Worm (Caenorhabditis elegans) whole organism, young adult: ENCODE results near the gene B0198.2.

Source experiments
- B0019.2 ChIP-seq: fragments of 200-800 bp; sonication (Bioruptor generic); conservative IDR thresholded peaks from 2 replicates; pipeline ENCODE4 v1.3.6; 2022; ENCODE audit warnings: missing genetic modification reagents, missing genetic modification characterization, missing compliant biosample characterization
- F23B12.7 ChIP-seq: sonication (generic microtip); optimal IDR thresholded peaks from 2 replicates; lab custom pipeline; 2017; ENCODE audit warnings: missing genetic modification characterization, mild to moderate bottlenecking, missing compliant biosample characterization, antibody characterized with exemption, moderate library complexity; ENCODE audit not compliant: insufficient read depth
- F39B2.1 ChIP-seq: fragments of 200-800 bp; sonication (Bioruptor generic); IDR thresholded peaks from 2 replicates; pipeline ENCODE4 v1.3.6; 2022; ENCODE audit warnings: missing genetic modification reagents, missing genetic modification characterization, missing compliant biosample characterization
- F57A8.1 ChIP-seq: fragments of 200-800 bp; sonication (Bioruptor generic); optimal IDR thresholded peaks from 2 replicates; lab custom pipeline; 2018; ENCODE audit warnings: mild to moderate bottlenecking, missing genetic modification characterization, moderate library complexity, missing compliant biosample characterization
- F57C9.4 ChIP-seq: sonication (generic microtip); optimal IDR thresholded peaks from 2 replicates; lab custom pipeline; 2017; ENCODE audit warnings: mild to moderate bottlenecking, missing genetic modification characterization, missing compliant biosample characterization
- Y53G8AR.9 ChIP-seq: fragments of 200-800 bp; sonication (Bioruptor generic); conservative IDR thresholded peaks from 2 replicates; pipeline ENCODE4 v1.3.6; 2022; ENCODE audit warnings: missing genetic modification reagents, missing genetic modification characterization, missing compliant biosample characterization
- ZK185.1 ChIP-seq: sonication (generic microtip); optimal IDR thresholded peaks from 2 replicates; lab custom pipeline; 2016; ENCODE audit warnings: mild to moderate bottlenecking, missing genetic modification characterization, missing compliant biosample characterization; ENCODE audit not compliant: poor library complexity, severe bottlenecking
- athp-1 ChIP-seq: sonication (generic microtip); optimal IDR thresholded peaks from 2 replicates; lab custom pipeline; 2017; ENCODE audit warnings: mild to moderate bottlenecking, missing genetic modification characterization, missing compliant biosample characterization
- attf-5 ChIP-seq: fragments of 200-800 bp; sonication (Bioruptor generic); optimal IDR thresholded peaks from 2 replicates; lab custom pipeline; 2018; ENCODE audit warnings: mild to moderate bottlenecking, missing genetic modification characterization, missing compliant biosample characterization
- bed-1 ChIP-seq: fragments of 200-800 bp; sonication (Bioruptor generic); IDR thresholded peaks from 2 replicates; pipeline ENCODE4 v1.3.6; 2022; ENCODE audit warnings: missing genetic modification reagents, missing genetic modification characterization, missing compliant biosample characterization
- ccch-3 ChIP-seq: fragments of 200-800 bp; sonication (Bioruptor generic); optimal IDR thresholded peaks from 2 replicates; lab custom pipeline; 2018; ENCODE audit warnings: mild to moderate bottlenecking, missing genetic modification characterization, missing compliant biosample characterization
- ceh-40 ChIP-seq: fragments of 200-800 bp; sonication (Bioruptor generic); IDR thresholded peaks from 2 replicates; pipeline ENCODE4 v1.3.6; 2022; ENCODE audit warnings: missing genetic modification characterization, missing compliant biosample characterization
- ceh-79 ChIP-seq: sonication (generic microtip); optimal IDR thresholded peaks from 2 replicates; lab custom pipeline; 2017; ENCODE audit warnings: mild to moderate bottlenecking, missing genetic modification characterization, missing compliant biosample characterization
- hlh-12 ChIP-seq: sonication (generic microtip); optimal IDR thresholded peaks from 2 replicates; lab custom pipeline; 2016; ENCODE audit warnings: missing genetic modification characterization, missing compliant biosample characterization
- hrde-1 ChIP-seq: sonication (generic microtip); optimal IDR thresholded peaks from 2 replicates; lab custom pipeline; 2016; ENCODE audit warnings: missing genetic modification characterization, mild to moderate bottlenecking, missing compliant biosample characterization, moderate library complexity, missing genotype, missing genetic modification reagents, borderline replicate concordance
- hsf-1 ChIP-seq: fragments of 200-800 bp; sonication (Bioruptor generic); IDR thresholded peaks from 2 replicates; pipeline ENCODE4 v1.3.6; 2022; ENCODE audit warnings: missing genetic modification reagents, missing genetic modification characterization, missing compliant biosample characterization
- lag-1 ChIP-seq: fragments of 200-800 bp; sonication (Bioruptor generic); IDR thresholded peaks from 2 replicates; pipeline ENCODE4 v1.3.6; 2022; ENCODE audit warnings: missing genetic modification reagents, missing genetic modification characterization, missing compliant biosample characterization
- let-526 ChIP-seq: fragments of 200-800 bp; sonication (Bioruptor generic); IDR thresholded peaks from 2 replicates; pipeline ENCODE4 v1.3.6; 2022; ENCODE audit warnings: missing genetic modification reagents, missing genetic modification characterization, missing compliant biosample characterization
- lin-35 ChIP-seq, 3 experiments: fragments of 150-350 bp in 2 of 3; sonication (generic microtip) in 1 of 3; optimal IDR thresholded peaks; 2 replicates each; lab custom pipeline; 2014 to 2018; ENCODE audit warnings: missing biosample characterization in 3 of 3, missing genetic modification characterization in 3 of 3, missing genetic modification reagents in 3 of 3
- lin-40 ChIP-seq: sonication (generic microtip); optimal IDR thresholded peaks from 2 replicates; lab custom pipeline; 2016; ENCODE audit warnings: missing genetic modification characterization, mild to moderate bottlenecking, missing compliant biosample characterization, missing genotype, missing genetic modification reagents
- lsl-1 ChIP-seq: fragments of 200-800 bp; sonication (Bioruptor generic); optimal IDR thresholded peaks from 2 replicates; lab custom pipeline; 2018; ENCODE audit warnings: mild to moderate bottlenecking, missing genetic modification characterization, moderate library complexity, missing compliant biosample characterization
- mcd-1 ChIP-seq: fragments of 200-800 bp; sonication (Bioruptor generic); IDR thresholded peaks from 2 replicates; pipeline ENCODE4 v1.3.6; 2022; ENCODE audit warnings: missing genetic modification reagents, missing genetic modification characterization, missing compliant biosample characterization
- mes-4 ChIP-seq: sonication (generic microtip); optimal IDR thresholded peaks from 2 replicates; lab custom pipeline; 2016; ENCODE audit warnings: missing genotype, missing genetic modification characterization, missing compliant biosample characterization
- nhr-120 ChIP-seq: fragments of 200-800 bp; sonication (Bioruptor generic); IDR thresholded peaks from 2 replicates; pipeline ENCODE4 v1.3.6; 2022; ENCODE audit warnings: missing genetic modification characterization, missing compliant biosample characterization
- nhr-80 ChIP-seq: sonication (generic microtip); optimal IDR thresholded peaks from 2 replicates; lab custom pipeline; 2016; ENCODE audit warnings: missing genetic modification characterization, missing compliant biosample characterization
- nhr-90 ChIP-seq: sonication (generic microtip); optimal IDR thresholded peaks from 2 replicates; lab custom pipeline; 2016; ENCODE audit warnings: missing genotype, mild to moderate bottlenecking, missing genetic modification characterization, missing compliant biosample characterization
- rcor-1 ChIP-seq: fragments of 200-800 bp; sonication (Bioruptor generic); IDR thresholded peaks from 2 replicates; pipeline ENCODE4 v1.3.6; 2022; ENCODE audit warnings: missing genetic modification reagents, missing genetic modification characterization, missing compliant biosample characterization
- rec-8 ChIP-seq, 2 experiments: sonication (generic microtip); optimal IDR thresholded peaks; 2 replicates each; lab custom pipeline; 2016; ENCODE audit warnings: mild to moderate bottlenecking in 2 of 2, missing genetic modification characterization in 2 of 2, missing genetic modification reagents in 2 of 2, missing genotype in 2 of 2, missing biosample characterization in 1 of 2, missing compliant biosample characterization in 1 of 2, moderate library complexity in 1 of 2
- repo-1 ChIP-seq: sonication (generic microtip); optimal IDR thresholded peaks from 2 replicates; lab custom pipeline; 2017; ENCODE audit warnings: mild to moderate bottlenecking, missing genetic modification characterization, missing compliant biosample characterization
- rpc-1 ChIP-seq, 2 experiments: fragments of 150-350 bp in 1 of 2; sonication (generic microtip) in 1 of 2; optimal IDR thresholded peaks; 2 replicates each; lab custom pipeline; 2014 to 2018; ENCODE audit warnings: missing biosample characterization in 1 of 2, missing genetic modification characterization in 1 of 2, missing genetic modification reagents in 1 of 2, missing genotype in 1 of 2
- sdz-38 ChIP-seq: sonication (generic microtip); optimal IDR thresholded peaks from 2 replicates; lab custom pipeline; 2016; ENCODE audit warnings: missing genotype, missing genetic modification characterization, missing compliant biosample characterization
- sptf-2 ChIP-seq: fragments of 200-800 bp; sonication (Bioruptor generic); optimal IDR thresholded peaks from 2 replicates; lab custom pipeline; 2018; ENCODE audit warnings: mild to moderate bottlenecking, missing genetic modification characterization, missing compliant biosample characterization
- tlf-1 ChIP-seq: fragments of 200-800 bp; sonication (Bioruptor generic); optimal IDR thresholded peaks from 2 replicates; lab custom pipeline; 2018; ENCODE audit warnings: mild to moderate bottlenecking, missing genetic modification characterization, missing compliant biosample characterization
- unc-130 ChIP-seq: sonication (generic microtip); optimal IDR thresholded peaks from 2 replicates; lab custom pipeline; 2016; ENCODE audit warnings: missing genetic modification reagents, missing genetic modification characterization, missing compliant biosample characterization
- zim-3 ChIP-seq: sonication (generic microtip); optimal IDR thresholded peaks from 2 replicates; lab custom pipeline; 2017; ENCODE audit warnings: mild to moderate bottlenecking, missing genetic modification characterization, moderate library complexity, missing compliant biosample characterization
- ztf-25 ChIP-seq: fragments of 200-800 bp; sonication (Bioruptor generic); IDR thresholded peaks from 2 replicates; pipeline ENCODE4 v1.3.6; 2022; ENCODE audit warnings: missing genetic modification reagents, missing genetic modification characterization, missing compliant biosample characterization
- ztf-6 ChIP-seq: fragments of 200-800 bp; sonication (Bioruptor generic); IDR thresholded peaks from 2 replicates; pipeline ENCODE4 v1.3.6; 2022; ENCODE audit warnings: missing genetic modification reagents, missing genetic modification characterization, missing compliant biosample characterization

Gene B0198.2

DNA sequence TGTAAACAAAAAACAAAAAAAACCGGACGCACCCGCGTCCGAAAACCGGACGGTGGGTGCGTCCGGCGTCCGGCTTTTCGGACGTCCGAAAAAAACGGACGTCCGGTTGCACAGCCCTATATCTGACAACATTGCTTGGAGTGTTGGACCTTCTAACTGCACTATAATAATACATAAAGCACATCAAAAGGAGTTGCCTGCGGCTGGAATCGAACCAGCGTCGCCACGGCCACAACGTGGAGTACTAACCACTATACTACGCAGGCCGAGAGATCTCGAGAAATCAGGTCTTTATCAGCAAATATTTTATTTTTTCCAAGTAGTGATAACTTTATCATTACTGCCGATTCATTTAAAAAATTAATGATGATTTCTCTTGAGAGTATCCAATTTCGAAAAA lies 32.2 kb upstream of the B0198.2 start (continued):
- TF ChIP-seq ztf-6 (GFP tag; lab: Robert Waterston, UW) (no peak), lag-1 (GFP tag; lab: Robert Waterston, UW) (no peak), athp-1 (tag; lab: Kevin White, UChicago) (no peak), attf-5 (GFP tag; lab: Kevin White, UChicago) (no peak), F23B12.7 (tag; lab: Kevin White, UChicago) (no peak), nhr-80 (tag; lab: Kevin White, UChicago) (no peak), rec-8 (tag; optimal IDR thresholded peaks at IDR 0.05; lab: Kevin White, UChicago) (peak in 1 of 2 experiments; percentile 33), lin-35 (GFP tag; optimal IDR thresholded peaks at IDR 0.05; lab: Kevin White, UChicago) (peak in 1 of 3 experiments; percentile 24), nhr-120 (GFP tag; lab: Robert Waterston, UW) (no peak), F57A8.1 (no peak), bed-1 (no peak), zim-3 (tag; lab: Kevin White, UChicago) (peak; percentile 63), hsf-1 (GFP tag; lab: Robert Waterston, UW) (no peak), ccch-3 (GFP tag; lab: Kevin White, UChicago) (no peak), F57C9.4 (tag; lab: Kevin White, UChicago) (no peak), tlf-1 (no peak), lin-40 (tag; lab: Kevin White, UChicago) (peak; percentile 10), ZK185.1 (tag; lab: Kevin White, UChicago) (peak; percentile 61), hrde-1 (tag; lab: Kevin White, UChicago) (no peak), sdz-38 (tag; lab: Kevin White, UChicago) (no peak), rcor-1 (GFP tag; lab: Robert Waterston, UW) (peak; percentile 54), unc-130 (GFP tag; lab: Kevin White, UChicago) (no peak), ceh-40 (GFP tag; lab: Robert Waterston, UW) (0 out of 2 replicates have a peak, but pooled peaks have one; percentile 41), hlh-12 (tag; lab: Kevin White, UChicago) (peak; percentile 35), mes-4 (tag; lab: Kevin White, UChicago) (no peak)

DNA sequence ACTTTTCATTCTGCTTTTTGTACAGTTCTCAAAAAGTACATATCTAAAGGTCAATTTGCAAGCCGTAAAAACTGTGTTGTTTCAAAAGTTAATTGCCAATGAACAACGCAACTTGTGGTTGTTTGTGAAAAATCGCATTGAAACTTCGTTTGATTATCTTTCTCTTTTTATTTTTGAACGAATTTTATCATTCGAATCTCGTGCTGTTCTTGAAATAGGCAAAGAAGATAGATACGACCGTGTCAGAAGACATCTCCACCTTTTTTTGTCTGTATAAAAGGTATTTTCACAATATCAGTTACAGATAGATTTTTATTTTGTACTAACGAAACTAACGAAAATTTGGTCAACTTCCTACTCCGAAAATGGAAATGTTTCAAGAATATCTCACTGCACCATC lies 31.1 kb upstream of the B0198.2 start, which contains the start of gene C49F5.7:
C49F5.7 (plus strand) TSS at position 301 of the 400 bp plus-strand sequence.
- TF ChIP-seq nhr-90 (tag; lab: Kevin White, UChicago) = no peak
- no peak for TF ChIP-seq ztf-25 (GFP tag; lab: Robert Waterston, UW)
- TF ChIP-seq rpc-1 (optimal IDR thresholded peaks at IDR 0.05; lab: Kevin White, UChicago) = no peak
- no peak for TF ChIP-seq rpc-1 (tag; optimal IDR thresholded peaks at IDR 0.05; lab: Kevin White, UChicago)
- no peak for TF ChIP-seq lsl-1 (GFP tag; lab: Kevin White, UChicago)
- no peak for TF ChIP-seq F39B2.1 (GFP tag; lab: Robert Waterston, UW)
- TF ChIP-seq nhr-120 (GFP tag; lab: Robert Waterston, UW) = no peak
- TF ChIP-seq mcd-1 (GFP tag; lab: Robert Waterston, UW) = no peak
- no peak for TF ChIP-seq let-526 (GFP tag; lab: Robert Waterston, UW)
- TF ChIP-seq B0019.2 (GFP tag; lab: Robert Waterston, UW) = no peak
- TF ChIP-seq repo-1 (tag; lab: Kevin White, UChicago) = no peak
- TF ChIP-seq sptf-2 (GFP tag; lab: Kevin White, UChicago) = no peak

DNA sequence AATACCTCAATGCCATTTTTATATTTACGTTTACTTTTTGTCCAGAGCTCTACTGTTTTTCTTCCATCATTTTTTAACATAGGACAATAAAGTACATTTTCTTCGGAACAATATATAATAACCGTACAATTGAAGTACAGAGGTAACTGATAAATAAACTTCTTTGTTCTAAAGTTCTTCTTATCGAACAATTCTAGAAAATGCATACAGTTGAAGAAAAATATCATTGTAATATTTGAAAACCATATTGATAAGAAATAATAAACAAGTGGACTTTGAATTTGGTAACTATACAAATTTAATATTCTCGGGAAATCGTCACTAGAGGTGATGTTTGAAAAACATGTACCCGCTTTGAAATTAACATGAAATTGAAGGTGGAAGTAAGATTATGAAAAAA lies 28.9 kb upstream of the B0198.2 start:
- TF ChIP-seq Y53G8AR.9 (GFP tag; lab: Robert Waterston, UW) (0 out of 2 replicates have a peak, but pooled peaks have one; percentile 3), ceh-79 (tag; lab: Kevin White, UChicago) (no peak)
